Fruit fly (Drosophila melanogaster): ENCODE data around the gene Tsp66E.

DNA sequence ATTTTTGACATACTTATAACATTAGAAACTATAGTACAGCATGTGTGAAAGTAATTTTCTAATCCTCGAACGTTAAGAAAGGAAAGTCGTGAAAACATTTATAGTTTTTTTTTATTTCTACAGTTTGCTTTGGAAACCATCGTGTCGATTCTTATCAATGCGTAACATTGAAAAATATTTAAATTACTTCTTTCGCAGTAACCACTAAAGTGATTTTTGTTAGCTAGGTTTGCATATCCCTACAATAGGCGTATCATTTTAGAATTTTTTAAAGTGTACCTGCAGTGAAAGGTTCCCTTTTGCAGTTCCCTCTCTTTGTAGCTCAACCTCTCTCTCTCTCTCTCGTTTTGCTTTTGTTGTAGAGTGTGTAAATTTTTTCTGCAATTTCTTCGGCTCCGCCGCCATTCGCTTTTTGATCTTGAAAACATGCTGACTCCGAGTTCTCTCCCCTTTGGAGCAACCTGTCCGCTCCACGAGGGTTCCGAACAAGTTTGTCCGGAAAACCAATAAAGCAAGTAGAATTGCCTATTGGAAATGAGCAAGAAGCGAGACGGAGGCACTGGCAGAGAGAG lies 1.3 kb downstream of the Tsp66E start:
- no peak for TF ChIP-seq Pdp1 (GFP tag; optimal IDR thresholded peaks at IDR 0.05)
- TF ChIP-seq ATbp (GFP tag; optimal IDR thresholded peaks at IDR 0.05): no peak
- no peak for TF ChIP-seq CG10431 (GFP tag; optimal IDR thresholded peaks at IDR 0.05)
- TF ChIP-seq CG13123 (GFP tag; optimal IDR thresholded peaks at IDR 0.05): no peak
